Fruit fly (Drosophila melanogaster) whole organism: ENCODE results near the gene CG14835.

Experiments
- CG8478 ChIP-seq: fragments of >200 bp; optimal IDR thresholded peaks from 2 replicates; lab custom pipeline; 2018; ENCODE audit warnings: inconsistent platforms
- usp ChIP-seq: fragments of >200 bp; optimal IDR thresholded peaks from 2 replicates; lab custom pipeline; 2017; ENCODE audit warnings: missing biosample characterization, missing genetic modification characterization, mixed read lengths

DNA sequence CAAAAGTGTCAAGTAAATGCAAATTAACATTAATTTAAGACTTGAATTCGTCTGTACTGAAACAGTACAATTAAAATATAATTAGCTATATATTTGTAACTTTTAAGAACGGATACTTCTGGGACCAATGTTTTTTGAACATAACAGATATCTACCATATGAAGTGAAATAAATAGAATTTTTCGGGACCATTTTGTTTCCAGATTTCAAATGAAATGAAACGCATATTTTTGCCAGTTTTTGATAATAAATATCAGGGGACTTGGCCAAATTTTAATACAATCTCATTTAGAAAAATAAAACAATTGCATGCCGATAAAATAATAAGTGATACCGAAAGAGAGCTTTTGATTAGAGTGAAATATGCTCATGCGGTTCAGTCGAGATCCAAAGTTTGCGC lies 48.4 kb upstream of the CG14835 start, which contains the start of gene mthl6:
- TF ChIP-seq usp (GFP tag; lab: Kevin White, UChicago) (no peak), CG8478 (no peak)
